Worm (Caenorhabditis elegans) whole organism, mixed stage, embryonic: ENCODE results near the gene scc-3.

Experiments used
- M03D4.4 ChIP-seq: sonication (generic microtip); optimal IDR thresholded peaks from 2 replicates; lab custom pipeline; 2017; ENCODE audit warnings: mild to moderate bottlenecking, missing genetic modification characterization, missing compliant biosample characterization
- bed-3 ChIP-seq: fragments of 200-800 bp; sonication (Bioruptor generic); optimal IDR thresholded peaks from 3 replicates; lab custom pipeline; 2018; ENCODE audit warnings: mild to moderate bottlenecking, missing genetic modification characterization, moderate library complexity, missing compliant biosample characterization
- blmp-1 ChIP-seq: fragments of 150-350 bp; optimal IDR thresholded peaks from 2 replicates; lab custom pipeline; 2014; ENCODE audit warnings: missing biosample characterization, missing genetic modification characterization
- ceh-43 ChIP-seq: fragments of 200-800 bp; sonication (Bioruptor generic); optimal IDR thresholded peaks from 2 replicates; lab custom pipeline; 2018; ENCODE audit warnings: mild to moderate bottlenecking, missing genetic modification characterization, moderate library complexity, missing compliant biosample characterization
- ceh-83 ChIP-seq: fragments of 200-800 bp; sonication (Bioruptor generic); optimal IDR thresholded peaks from 2 replicates; lab custom pipeline; 2018; ENCODE audit warnings: mild to moderate bottlenecking, missing genetic modification characterization, missing compliant biosample characterization
- ces-1 ChIP-seq: fragments of 150-350 bp; optimal IDR thresholded peaks from 2 replicates; lab custom pipeline; 2014; ENCODE audit warnings: missing biosample characterization, missing genetic modification reagents, missing genetic modification characterization
- cnd-1 ChIP-seq: fragments of 200-800 bp; sonication (Bioruptor generic); optimal IDR thresholded peaks from 2 replicates; lab custom pipeline; 2018; ENCODE audit warnings: mild to moderate bottlenecking, missing genetic modification characterization, missing compliant biosample characterization
- elt-1 ChIP-seq: sonication (generic microtip); optimal IDR thresholded peaks from 2 replicates; lab custom pipeline; 2017; ENCODE audit warnings: missing genetic modification characterization, mild to moderate bottlenecking, missing compliant biosample characterization, antibody characterized with exemption, moderate library complexity, borderline replicate concordance; ENCODE audit not compliant: insufficient read depth
- elt-3 ChIP-seq: fragments of 150-350 bp; optimal IDR thresholded peaks from 2 replicates; lab custom pipeline; 2014; ENCODE audit warnings: missing biosample characterization, missing genetic modification characterization
- flh-1 ChIP-seq: fragments of 200-800 bp; sonication (Bioruptor generic); optimal IDR thresholded peaks from 2 replicates; lab custom pipeline; 2018; ENCODE audit warnings: mild to moderate bottlenecking, missing genetic modification characterization, moderate library complexity, missing compliant biosample characterization
- ham-2 ChIP-seq: fragments of 200-800 bp; sonication (Bioruptor generic); optimal IDR thresholded peaks from 2 replicates; lab custom pipeline; 2018; ENCODE audit warnings: mild to moderate bottlenecking, missing genetic modification characterization, missing compliant biosample characterization
- hlh-1 ChIP-seq: fragments of 150-350 bp; optimal IDR thresholded peaks from 2 replicates; lab custom pipeline; 2014; ENCODE audit warnings: missing biosample characterization, missing genetic modification reagents, missing genetic modification characterization
- lin-32 ChIP-seq: fragments of 200-800 bp; sonication (Bioruptor generic); optimal IDR thresholded peaks from 2 replicates; lab custom pipeline; 2018; ENCODE audit warnings: mild to moderate bottlenecking, missing genetic modification characterization, missing compliant biosample characterization
- lsy-2 ChIP-seq: fragments of 150-350 bp; optimal IDR thresholded peaks from 2 replicates; lab custom pipeline; 2014; ENCODE audit warnings: missing biosample characterization, missing genetic modification characterization
- mab-5 ChIP-seq: fragments of 150-350 bp; optimal IDR thresholded peaks from 2 replicates; lab custom pipeline; 2014; ENCODE audit warnings: missing biosample characterization, missing genetic modification characterization
- mep-1 ChIP-seq: fragments of 150-350 bp; optimal IDR thresholded peaks from 2 replicates; lab custom pipeline; 2017; ENCODE audit warnings: missing biosample characterization, missing genetic modification reagents, missing genetic modification characterization, inconsistent platforms
- mls-2 ChIP-seq: sonication (generic microtip); optimal IDR thresholded peaks from 2 replicates; lab custom pipeline; 2016; ENCODE audit warnings: mild to moderate bottlenecking, missing genetic modification characterization, moderate library complexity, missing compliant biosample characterization
- nhr-12 ChIP-seq: fragments of 150-350 bp; optimal IDR thresholded peaks from 2 replicates; lab custom pipeline; 2014; ENCODE audit warnings: missing biosample characterization, missing genetic modification characterization
- nhr-2 ChIP-seq: fragments of 150-350 bp; optimal IDR thresholded peaks from 2 replicates; lab custom pipeline; 2014; ENCODE audit warnings: missing biosample characterization, missing genetic modification characterization
- nhr-237 ChIP-seq: fragments of 150-350 bp; optimal IDR thresholded peaks from 2 replicates; lab custom pipeline; 2014; ENCODE audit warnings: missing biosample characterization, missing genetic modification characterization
- pha-4 ChIP-seq: fragments of 150-350 bp; optimal IDR thresholded peaks from 2 replicates; lab custom pipeline; 2018; ENCODE audit warnings: missing biosample characterization, missing genetic modification reagents, missing genetic modification characterization
- sem-2 ChIP-seq: fragments of 200-800 bp; sonication (Bioruptor generic); optimal IDR thresholded peaks from 2 replicates; lab custom pipeline; 2018; ENCODE audit warnings: mild to moderate bottlenecking, missing genetic modification characterization, missing compliant biosample characterization
- snpc-4 ChIP-seq: fragments of 150-350 bp; optimal IDR thresholded peaks from 2 replicates; lab custom pipeline; 2014; ENCODE audit warnings: missing biosample characterization, missing genetic modification characterization
- sptf-1 ChIP-seq: sonication (generic microtip); optimal IDR thresholded peaks from 2 replicates; lab custom pipeline; 2017; ENCODE audit warnings: mild to moderate bottlenecking, missing genetic modification characterization, moderate library complexity, missing compliant biosample characterization
- tbx-8 ChIP-seq: fragments of 200-800 bp; sonication (Bioruptor generic); optimal IDR thresholded peaks from 2 replicates; lab custom pipeline; 2018; ENCODE audit warnings: mild to moderate bottlenecking, missing genetic modification characterization, moderate library complexity, missing compliant biosample characterization
- unc-120 ChIP-seq: sonication (generic microtip); optimal IDR thresholded peaks from 2 replicates; lab custom pipeline; 2017; ENCODE audit warnings: missing genetic modification characterization, missing compliant biosample characterization; ENCODE audit not compliant: poor library complexity, severe bottlenecking
- unc-39 ChIP-seq: fragments of 150-350 bp; optimal IDR thresholded peaks from 2 replicates; lab custom pipeline; 2014; ENCODE audit warnings: missing biosample characterization, missing genetic modification characterization
- unc-62 ChIP-seq: fragments of 150-350 bp; optimal IDR thresholded peaks from 2 replicates; lab custom pipeline; 2014; ENCODE audit warnings: missing biosample characterization, missing genetic modification reagents, missing genetic modification characterization
- zip-8 ChIP-seq: fragments of 150-350 bp; optimal IDR thresholded peaks from 2 replicates; lab custom pipeline; 2014; ENCODE audit warnings: missing biosample characterization, missing genetic modification characterization
- ztf-11 ChIP-seq: fragments of 150-350 bp; optimal IDR thresholded peaks from 2 replicates; lab custom pipeline; 2014; ENCODE audit warnings: missing biosample characterization, missing genetic modification characterization

scc-3 gene

DNA sequence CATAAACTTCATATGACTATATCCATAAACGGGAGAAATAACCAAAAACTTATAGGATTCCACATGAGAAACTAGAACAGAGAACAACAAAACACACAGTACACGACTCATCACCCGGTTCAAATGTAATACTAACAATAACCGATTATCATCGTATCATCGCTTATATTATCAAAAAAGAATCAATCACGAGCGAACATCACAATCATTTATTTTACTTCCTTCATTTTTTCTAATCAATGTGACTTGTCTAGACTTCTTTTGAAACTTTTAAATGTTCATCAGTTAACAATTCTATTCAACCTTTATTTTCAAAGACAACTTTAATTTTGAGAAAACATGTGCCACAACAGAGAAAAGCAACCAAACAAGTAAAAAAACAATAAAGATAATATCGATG lies 31.5 kb downstream of the scc-3 start, which contains the start of gene ugt-4:
Gene ugt-4, minus strand, starts transcription at position 141 of the 400 bp plus-strand sequence.
- TF ChIP-seq ceh-83 (GFP tag; lab: Kevin White, UChicago), result no peak
- no peak for TF ChIP-seq sptf-1
- TF ChIP-seq flh-1 (GFP tag; lab: Kevin White, UChicago), result no peak
- no peak for TF ChIP-seq nhr-12 (tag; lab: Kevin White, UChicago)
- no peak for TF ChIP-seq elt-1 (tag; lab: Kevin White, UChicago)
- TF ChIP-seq elt-3, result no peak
- TF ChIP-seq blmp-1 (tag; lab: Kevin White, UChicago), result no peak
- TF ChIP-seq bed-3 (GFP tag; lab: Kevin White, UChicago), result no peak
- TF ChIP-seq ztf-11, result no peak
- no peak for TF ChIP-seq unc-62 (GFP tag; lab: Kevin White, UChicago)
- TF ChIP-seq ceh-43 (GFP tag; lab: Kevin White, UChicago), result no peak

- no peak for TF ChIP-seq tbx-8
- TF ChIP-seq snpc-4 (tag; lab: Kevin White, UChicago), result no peak
- no peak for TF ChIP-seq blmp-1 (tag; lab: Kevin White, UChicago)
- no peak for TF ChIP-seq ceh-83 (GFP tag; lab: Kevin White, UChicago)
- no peak for TF ChIP-seq mab-5 (tag; lab: Kevin White, UChicago)
- no peak for TF ChIP-seq mls-2 (tag; lab: Kevin White, UChicago)
- no peak for TF ChIP-seq ces-1
- TF ChIP-seq elt-3, result no peak
- no peak for TF ChIP-seq pha-4 (tag; lab: Kevin White, UChicago)
- no peak for TF ChIP-seq hlh-1 (tag; lab: Kevin White, UChicago)
- no peak for TF ChIP-seq cnd-1
- TF ChIP-seq flh-1 (GFP tag; lab: Kevin White, UChicago), result no peak
- TF ChIP-seq unc-62 (GFP tag; lab: Kevin White, UChicago), result no peak
- TF ChIP-seq sem-2, result no peak
- TF ChIP-seq ceh-43 (GFP tag; lab: Kevin White, UChicago), result no peak
- TF ChIP-seq M03D4.4 (tag; lab: Kevin White, UChicago), result no peak
- TF ChIP-seq mep-1, result no peak
- no peak for TF ChIP-seq elt-1 (tag; lab: Kevin White, UChicago)
Measured at ce11 chrV:12795927-12796326, 32.2 kb downstream of the scc-3 start.

ce11 chrV:12796908-12797490 lies 33.3 kb downstream of the scc-3 start:
- no peak for TF ChIP-seq zip-8 (tag; lab: Kevin White, UChicago)
- no peak for TF ChIP-seq tbx-8
- TF ChIP-seq nhr-12 (tag; lab: Kevin White, UChicago), result no peak
- no peak for TF ChIP-seq pha-4 (tag; lab: Kevin White, UChicago)
- TF ChIP-seq nhr-237 (tag; lab: Kevin White, UChicago), result no peak
- no peak for TF ChIP-seq ceh-83 (GFP tag; lab: Kevin White, UChicago)
- no peak for TF ChIP-seq nhr-2 (tag; lab: Kevin White, UChicago)
- TF ChIP-seq sem-2, result no peak
- no peak for TF ChIP-seq unc-120 (tag; lab: Kevin White, UChicago)
- TF ChIP-seq lin-32 (GFP tag; lab: Kevin White, UChicago), result no peak
- no peak for TF ChIP-seq hlh-1 (tag; lab: Kevin White, UChicago)

DNA sequence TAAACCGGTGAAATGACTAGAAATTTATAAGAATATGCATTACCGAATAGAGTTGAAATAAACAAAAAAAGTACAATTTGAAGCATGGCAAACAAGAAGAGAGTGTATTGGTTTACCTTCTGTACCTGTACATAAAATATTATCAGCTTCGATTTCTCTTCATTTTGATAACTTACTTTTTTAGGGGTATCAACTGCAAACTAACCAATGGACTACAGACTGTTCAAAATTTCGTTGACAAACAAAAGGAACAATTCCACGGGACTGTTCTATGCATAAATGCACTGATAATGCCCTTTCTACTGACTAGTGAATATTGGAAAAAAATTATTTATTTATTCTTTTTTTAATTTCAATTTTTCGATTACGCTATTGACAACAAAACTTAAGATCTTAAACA lies 34.2 kb downstream of the scc-3 start, which contains the start of gene ugt-6:
Gene ugt-6, minus strand, starts transcription at position 233 of the 400 bp plus-strand sequence.
- TF ChIP-seq sem-2, result no peak
- no peak for TF ChIP-seq ztf-11
- no peak for TF ChIP-seq M03D4.4 (tag; lab: Kevin White, UChicago)
- TF ChIP-seq mab-5 (tag; lab: Kevin White, UChicago), result no peak
- no peak for TF ChIP-seq lsy-2
- no peak for TF ChIP-seq ceh-43 (GFP tag; lab: Kevin White, UChicago)
- no peak for TF ChIP-seq mep-1
- no peak for TF ChIP-seq unc-39
- TF ChIP-seq mls-2 (tag; lab: Kevin White, UChicago), result no peak

DNA sequence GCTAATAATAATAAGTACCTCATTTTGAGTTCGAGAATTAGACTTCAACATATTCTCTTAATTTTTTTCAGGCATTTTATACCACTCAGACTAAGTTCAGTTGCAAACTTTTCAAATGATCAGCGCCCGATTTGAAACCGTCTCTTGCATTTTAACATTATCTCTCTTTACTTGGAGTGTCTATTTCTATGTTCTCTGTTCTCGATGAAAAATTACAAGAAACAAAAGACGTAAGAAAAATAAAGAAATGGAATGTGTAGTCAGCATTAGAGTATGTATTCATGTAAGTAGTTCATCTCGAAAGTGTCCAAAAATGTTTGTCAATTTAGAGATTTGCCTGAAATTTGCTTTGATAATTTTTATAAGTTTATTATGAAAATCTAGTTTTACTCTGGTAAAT lies 36.4 kb downstream of the scc-3 start, which contains the start of gene ugt-3:
Gene ugt-3, minus strand, starts transcription at position 101 of the 400 bp plus-strand sequence.
- no peak for TF ChIP-seq ham-2 (GFP tag; lab: Kevin White, UChicago)
- no peak for TF ChIP-seq elt-3
